Worm (Caenorhabditis elegans): ENCODE measurements around the gene F11G11.14.
"Not testable (repeated sequence)": the region's sequence is repeated elsewhere in the genome, so short reads cannot be mapped to it uniquely, and the experiment has no call there.

Gene F11G11.14

ce11 chrII:4827734-4828609 is 35.5 kb upstream of the F11G11.14 start, which contains the start of the genes fbxb-88 and tbck-1:
TSS of gene fbxb-88 (minus strand) at chrII:4827884.
TSS of gene tbck-1 (plus strand) at chrII:4828559.
- TF ChIP-seq F13H6.1 (tag; optimal IDR thresholded peaks at IDR 0.05) (no peak), alr-1 (tag; optimal IDR thresholded peaks at IDR 0.05) (no peak), sem-4 (tag; optimal IDR thresholded peaks at IDR 0.05) (no peak), C34F6.9 (tag; optimal IDR thresholded peaks at IDR 0.05) (peak; percentile 56), ztf-4 (tag; optimal IDR thresholded peaks at IDR 0.05) (no peak), sma-9 (GFP tag; optimal IDR thresholded peaks at IDR 0.05) (no peak), sma-9 (tag; optimal IDR thresholded peaks at IDR 0.05) (no peak), elt-1 (tag; optimal IDR thresholded peaks at IDR 0.05) (no peak), unc-39 (tag; optimal IDR thresholded peaks at IDR 0.05) (no peak), nhr-129 (tag; optimal IDR thresholded peaks at IDR 0.05) (no peak), R02D3.7 (tag; optimal IDR thresholded peaks at IDR 0.05) (no peak), gmeb-1 (tag; optimal IDR thresholded peaks at IDR 0.05) (peak; percentile 97), nhr-12 (tag; optimal IDR thresholded peaks at IDR 0.05) (no peak), lsy-2 (tag; optimal IDR thresholded peaks at IDR 0.05) (peak in 1 of 2 experiments; percentile 26), unc-55 (GFP tag; optimal IDR thresholded peaks at IDR 0.05) (peak; percentile 82), lin-39 (tag; optimal IDR thresholded peaks at IDR 0.05) (no peak), dmd-4 (tag; optimal IDR thresholded peaks at IDR 0.05) (no peak), mab-5 (tag; optimal IDR thresholded peaks at IDR 0.05) (no peak), crh-2 (tag; optimal IDR thresholded peaks at IDR 0.05) (peak; percentile 63), snpc-4 (tag; optimal IDR thresholded peaks at IDR 0.05) (peak; percentile 54), ztf-1 (GFP tag; conservative IDR thresholded peaks at IDR 0.05) (no peak), nhr-11 (tag; optimal IDR thresholded peaks at IDR 0.05) (no peak), unc-62 (GFP tag; optimal IDR thresholded peaks at IDR 0.05) (no peak)

DNA sequence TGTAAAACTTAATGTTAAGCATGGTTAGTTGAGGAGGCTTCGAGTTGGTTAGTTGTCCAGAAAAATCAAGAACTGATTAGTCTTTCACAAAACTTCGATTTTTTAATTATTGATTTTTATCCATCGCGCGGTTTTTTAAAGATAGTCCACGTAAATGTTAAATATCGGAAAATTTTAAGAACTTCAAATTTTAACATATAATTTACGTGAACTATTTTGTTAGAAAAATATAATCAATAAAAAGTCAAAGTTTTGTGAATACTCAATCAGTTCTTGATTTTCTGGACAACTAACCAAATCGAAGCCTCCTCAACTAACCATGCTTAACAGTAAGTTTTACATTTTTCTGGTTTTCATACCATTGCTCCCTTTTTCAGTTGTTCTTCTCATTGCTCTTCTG is 28.7 kb upstream of the F11G11.14 start, which contains the start of the genes C33F10.11 and C33F10.1:
C33F10.11 (minus strand) TSS at position 101 of the 400 bp plus-strand sequence.
C33F10.1 (plus strand) TSS at position 263 of the 400 bp plus-strand sequence.
- TF ChIP-seq lsy-2 (tag; optimal IDR thresholded peaks at IDR 0.05) (no peak), lin-39 (tag; optimal IDR thresholded peaks at IDR 0.05) (no peak), sma-9 (GFP tag; optimal IDR thresholded peaks at IDR 0.05) (no peak), sma-9 (tag; optimal IDR thresholded peaks at IDR 0.05) (no peak), mdl-1 (tag; optimal IDR thresholded peaks at IDR 0.05) (no peak), elt-1 (tag; optimal IDR thresholded peaks at IDR 0.05) (no peak), crh-2 (tag; optimal IDR thresholded peaks at IDR 0.05) (no peak), mbf-1 (tag; optimal IDR thresholded peaks at IDR 0.05) (no peak), sma-3 (GFP tag; optimal IDR thresholded peaks at IDR 0.05) (no peak), unc-62 (GFP tag; optimal IDR thresholded peaks at IDR 0.05) (no peak), nhr-77 (tag; optimal IDR thresholded peaks at IDR 0.05) (no peak), blmp-1 (tag; optimal IDR thresholded peaks at IDR 0.05; ENCODE audit: insufficient read depth) (no peak), sem-4 (tag; optimal IDR thresholded peaks at IDR 0.05) (no peak), lin-11 (tag; optimal IDR thresholded peaks at IDR 0.05) (no peak)

DNA sequence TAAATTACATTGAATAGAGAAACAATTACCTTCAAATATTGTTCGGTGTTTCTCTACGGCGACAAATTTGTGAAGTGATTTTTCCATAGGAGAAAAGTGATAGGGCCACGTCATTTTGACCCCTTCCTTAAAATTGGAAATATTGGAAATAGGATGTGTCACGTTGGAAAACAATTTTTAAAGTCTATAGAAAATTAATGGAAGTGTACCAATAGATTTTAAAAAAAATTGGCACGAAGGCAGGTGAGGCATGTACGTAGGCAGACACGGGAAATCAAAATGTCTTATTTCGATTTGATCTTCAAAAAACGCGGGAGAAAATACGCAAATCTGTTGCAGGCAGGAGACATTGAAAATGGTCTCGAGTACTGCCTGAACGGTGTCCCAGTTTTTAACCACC is 25.8 kb upstream of the F11G11.14 start, which contains the start of gene C33F10.12:
C33F10.12 (minus strand) TSS at position 101 of the 400 bp plus-strand sequence.
- TF ChIP-seq nhr-21 (tag; optimal IDR thresholded peaks at IDR 0.05) = no peak
- TF ChIP-seq C34F6.9 (tag; optimal IDR thresholded peaks at IDR 0.05) = no peak
- no peak for TF ChIP-seq nhr-25 (tag; optimal IDR thresholded peaks at IDR 0.05)
- no peak for TF ChIP-seq elt-1 (tag; optimal IDR thresholded peaks at IDR 0.05)
- TF ChIP-seq lin-39 (tag; optimal IDR thresholded peaks at IDR 0.05) = no peak
- no peak for TF ChIP-seq nhr-237 (tag; optimal IDR thresholded peaks at IDR 0.05)

ce11 chrII:4842143-4842658 is 21.3 kb upstream of the F11G11.14 start, which contains the start of the genes T23B7.2 and nspd-4:
TSS of gene T23B7.2 (minus strand) at chrII:4842243.
TSS of gene nspd-4 (plus strand) at chrII:4842608.
- TF ChIP-seq snpc-4, ztf-4, aly-2 (tag; optimal IDR thresholded peaks at IDR 0.05): not testable (repeated sequence)

All from whole organism, L2 larva.